ENCODE assay signal across 6 fruit fly cellular contexts in genomic region chr2L:1884409-1885082, dm6.
TF ChIP-seq lines count a peak whose summit lies in the region.

Gene Wdr62 (plus strand): TSS chr2L:1884622.

- TF ChIP-seq CTCF in S2 (optimal IDR thresholded peaks at IDR 0.05; lab: Kevin White, UChicago), result peak; percentile 93 to 97
- TF ChIP-seq CTCF in whole organism, embryonic (GFP tag; optimal IDR thresholded peaks at IDR 0.05; lab: Kevin White, UChicago), result peak; percentile 96

TF ChIP-seq in whole organism, adult, 20 proteins besides CTCF, POLR2A, EP300 and RAD21 (continues in another document):
- TF ChIP-seq cic (GFP tag; optimal IDR thresholded peaks at IDR 0.05; lab: Kevin White, UChicago), result peak; percentile 71
- no peak for TF ChIP-seq cnc (optimal IDR thresholded peaks at IDR 0.05; lab: Kevin White, UChicago)
- peak; percentile 76 for TF ChIP-seq tj (GFP tag; optimal IDR thresholded peaks at IDR 0.05; lab: Kevin White, UChicago)
- peak; percentile 83 for TF ChIP-seq CG12768 (GFP tag; optimal IDR thresholded peaks at IDR 0.05; lab: Kevin White, UChicago)
- TF ChIP-seq Crg-1 (GFP tag; optimal IDR thresholded peaks at IDR 0.05; lab: Kevin White, UChicago), result peak; percentile 66
- TF ChIP-seq CG7101 (tag; optimal IDR thresholded peaks at IDR 0.05; lab: Kevin White, UChicago), result peak; percentile 38
- peak; percentile 81 for TF ChIP-seq Mnt (GFP tag; optimal IDR thresholded peaks at IDR 0.05; lab: Kevin White, UChicago)
- TF ChIP-seq pad (GFP tag; optimal IDR thresholded peaks at IDR 0.05; lab: Kevin White, UChicago), result no peak
- peak; percentile 15 for TF ChIP-seq CG14711 (tag; optimal IDR thresholded peaks at IDR 0.05; lab: Kevin White, UChicago)
- TF ChIP-seq CG7045 (GFP tag; optimal IDR thresholded peaks at IDR 0.05; lab: Kevin White, UChicago), result peak; percentile 16
- peak; percentile 43 for TF ChIP-seq CG11617 (GFP tag; optimal IDR thresholded peaks at IDR 0.05; lab: Kevin White, UChicago)
- no peak for TF ChIP-seq Clk (GFP tag; optimal IDR thresholded peaks at IDR 0.05; lab: Kevin White, UChicago)
- peak; percentile 34 for TF ChIP-seq Hr96 (GFP tag; optimal IDR thresholded peaks at IDR 0.05; lab: Kevin White, UChicago)
- peak; percentile 38 for TF ChIP-seq CG1620 (GFP tag; optimal IDR thresholded peaks at IDR 0.05; lab: Kevin White, UChicago)
- TF ChIP-seq kay (GFP tag; lab: Kevin White, UChicago; ENCODE audit: borderline replicate concordance), result no peak
- TF ChIP-seq CG33017 (tag; optimal IDR thresholded peaks at IDR 0.05; lab: Kevin White, UChicago), result peak; percentile 21
- no peak for TF ChIP-seq CG5204 (GFP tag; optimal IDR thresholded peaks at IDR 0.05; lab: Kevin White, UChicago)
- TF ChIP-seq toe (GFP tag; optimal IDR thresholded peaks at IDR 0.05; lab: Kevin White, UChicago), result peak; percentile 16

TF ChIP-seq in whole organism, embryonic, 481 proteins besides CTCF, POLR2A, EP300 and RAD21 (continues in another document):
- TF ChIP-seq CG10209 (GFP tag; optimal IDR thresholded peaks at IDR 0.05; lab: Kevin White, UChicago) (peak; percentile 4), otp (GFP tag; IDR thresholded peaks at IDR 0.05; lab: Robert Waterston, UW) (peak; percentile 64; the same call in 1 of the 3 replicates), unpg (GFP tag; optimal IDR thresholded peaks at IDR 0.05; lab: Kevin White, UChicago) (peak; percentile 46), lola (GFP tag; optimal IDR thresholded peaks at IDR 0.05; lab: Kevin White, UChicago) (peak in 1 of 3 experiments; percentile 55), Xrp1 (GFP tag; IDR thresholded peaks at IDR 0.05; lab: Robert Waterston, UW) (no peak; the same call in 1 of the 2 replicates), Hr39 (optimal IDR thresholded peaks at IDR 0.05; lab: Kevin White, UChicago) (no peak), Gsc (GFP tag; IDR thresholded peaks at IDR 0.05; lab: Robert Waterston, UW) (no peak), Hsf (GFP tag; optimal IDR thresholded peaks at IDR 0.05; lab: Kevin White, UChicago) (peak; percentile 35), CG15514 (GFP tag; optimal IDR thresholded peaks at IDR 0.05; lab: Kevin White, UChicago) (peak; percentile 82), ato (GFP tag; IDR thresholded peaks at IDR 0.05; lab: Robert Waterston, UW; ENCODE audit: partially characterized antibody) (peak; percentile 64), wek (GFP tag; optimal IDR thresholded peaks at IDR 0.05; lab: Kevin White, UChicago) (peak; percentile 90), slp2 (GFP tag; optimal IDR thresholded peaks at IDR 0.05; lab: Kevin White, UChicago) (peak; percentile 3), CG6813 (GFP tag; optimal IDR thresholded peaks at IDR 0.05; lab: Kevin White, UChicago) (no peak), mirr (GFP tag; optimal IDR thresholded peaks at IDR 0.05; lab: Kevin White, UChicago) (peak; percentile 74), Jarid2 (GFP tag; optimal IDR thresholded peaks at IDR 0.05; lab: Kevin White, UChicago) (peak; percentile 96), CG6254 (GFP tag; optimal IDR thresholded peaks at IDR 0.05; lab: Kevin White, UChicago) (no peak), ci (GFP tag; IDR thresholded peaks at IDR 0.05; lab: Robert Waterston, UW) (peak; percentile 79; the same call in 2 of the 3 replicates), pzg (GFP tag; optimal IDR thresholded peaks at IDR 0.05; lab: Kevin White, UChicago) (peak; percentile 99)

TF ChIP-seq in whole organism, prepupa, 60 proteins besides CTCF, POLR2A, EP300 and RAD21 (continues in another document):
- TF ChIP-seq eg (GFP tag; IDR thresholded peaks at IDR 0.05; lab: Robert Waterston, UW), result peak; percentile 62; the same call in 2 of the 3 replicates
- peak; percentile 64 for TF ChIP-seq net (GFP tag; optimal IDR thresholded peaks at IDR 0.05; lab: Kevin White, UChicago)
- peak; percentile 84 for TF ChIP-seq Eip78C (GFP tag; lab: Kevin White, UChicago)
- TF ChIP-seq acj6 (GFP tag; optimal IDR thresholded peaks at IDR 0.05; lab: Kevin White, UChicago), result no peak
- TF ChIP-seq salr (GFP tag; optimal IDR thresholded peaks at IDR 0.05; lab: Kevin White, UChicago), result peak in 1 of 2 experiments; percentile 44
- TF ChIP-seq CG1621 (tag; optimal IDR thresholded peaks at IDR 0.05; lab: Kevin White, UChicago), result peak; percentile 33
- TF ChIP-seq spab (GFP tag; optimal IDR thresholded peaks at IDR 0.05; lab: Kevin White, UChicago), result no peak
- TF ChIP-seq CG6163 (GFP tag; IDR thresholded peaks at IDR 0.05; lab: Robert Waterston, UW), result peak; percentile 51; the same call in 1 of the 3 replicates
- no peak for TF ChIP-seq CG8319 (GFP tag; optimal IDR thresholded peaks at IDR 0.05; lab: Kevin White, UChicago)
- TF ChIP-seq CG8119 (GFP tag; IDR thresholded peaks at IDR 0.05; lab: Robert Waterston, UW), result peak; percentile 52; the same call in 1 of the 3 replicates
- TF ChIP-seq fkh (GFP tag; optimal IDR thresholded peaks at IDR 0.05; lab: Kevin White, UChicago), result peak; percentile 85
- TF ChIP-seq CG11762 (GFP tag; optimal IDR thresholded peaks at IDR 0.05; lab: Kevin White, UChicago; ENCODE audit: insufficient read depth), result no peak
- TF ChIP-seq Smox (GFP tag; optimal IDR thresholded peaks at IDR 0.05; lab: Kevin White, UChicago), result peak; percentile 17
- no peak for TF ChIP-seq Eip93F (GFP tag; optimal IDR thresholded peaks at IDR 0.05; lab: Kevin White, UChicago)
- TF ChIP-seq CG7368 (GFP tag; optimal IDR thresholded peaks at IDR 0.05; lab: Kevin White, UChicago), result peak; percentile 28
- TF ChIP-seq CG10669 (GFP tag; optimal IDR thresholded peaks at IDR 0.05; lab: Kevin White, UChicago), result peak; percentile 22
- TF ChIP-seq topi (GFP tag; optimal IDR thresholded peaks at IDR 0.05; lab: Kevin White, UChicago), result peak; percentile 11
- TF ChIP-seq fd59A (GFP tag; optimal IDR thresholded peaks at IDR 0.05; lab: Kevin White, UChicago), result no peak
- no peak for TF ChIP-seq CG4318 (GFP tag; optimal IDR thresholded peaks at IDR 0.05; lab: Kevin White, UChicago)

TF ChIP-seq in whole organism, pupa, 21 proteins besides CTCF, POLR2A, EP300 and RAD21:
- TF ChIP-seq D1 (tag; optimal IDR thresholded peaks at IDR 0.05; lab: Kevin White, UChicago), result no peak
- peak; percentile 8 for TF ChIP-seq CG8301 (tag; optimal IDR thresholded peaks at IDR 0.05; lab: Kevin White, UChicago)
- no peak for TF ChIP-seq rn (GFP tag; IDR thresholded peaks at IDR 0.05; lab: Robert Waterston, UW)
- TF ChIP-seq Pif1A (GFP tag; optimal IDR thresholded peaks at IDR 0.05; lab: Kevin White, UChicago), result peak; percentile 9
- TF ChIP-seq CG34367 (tag; optimal IDR thresholded peaks at IDR 0.05; lab: Kevin White, UChicago), result no peak
- peak; percentile 28 for TF ChIP-seq CG8159 (tag; optimal IDR thresholded peaks at IDR 0.05; lab: Kevin White, UChicago)
- TF ChIP-seq CG14655 (GFP tag; optimal IDR thresholded peaks at IDR 0.05; lab: Kevin White, UChicago), result peak; percentile 31
- no peak for TF ChIP-seq CG10348 (GFP tag; IDR thresholded peaks at IDR 0.05; lab: Robert Waterston, UW)
- peak; percentile 26 for TF ChIP-seq Pif1B (GFP tag; optimal IDR thresholded peaks at IDR 0.05; lab: Kevin White, UChicago)
- TF ChIP-seq gl (tag; optimal IDR thresholded peaks at IDR 0.05; lab: Kevin White, UChicago), result peak; percentile 21
- TF ChIP-seq Snoo (tag; optimal IDR thresholded peaks at IDR 0.05; lab: Kevin White, UChicago), result peak; percentile 55
- peak; percentile 72 for TF ChIP-seq CG4496 (GFP tag; IDR thresholded peaks at IDR 0.05; lab: Robert Waterston, UW)
- no peak for TF ChIP-seq CG15710 (tag; optimal IDR thresholded peaks at IDR 0.05; lab: Kevin White, UChicago)
- TF ChIP-seq EcR (GFP tag; optimal IDR thresholded peaks at IDR 0.05; lab: Kevin White, UChicago), result peak; percentile 63
- peak; percentile 58 for TF ChIP-seq CG12605 (GFP tag; IDR thresholded peaks at IDR 0.05; lab: Robert Waterston, UW)
- TF ChIP-seq CG32121 (GFP tag; IDR thresholded peaks at IDR 0.05; lab: Robert Waterston, UW), result no peak; the same call in 1 of the 2 replicates
- TF ChIP-seq fd96Ca (GFP tag; IDR thresholded peaks at IDR 0.05; lab: Robert Waterston, UW), result peak; percentile 24; the same call in 1 of the 3 replicates
- TF ChIP-seq CG13204 (GFP tag; optimal IDR thresholded peaks at IDR 0.05; lab: Kevin White, UChicago), result peak; percentile 68
- peak; percentile 52 for TF ChIP-seq Ets98B (GFP tag; IDR thresholded peaks at IDR 0.05; lab: Robert Waterston, UW)
- peak; percentile 2 for TF ChIP-seq CG17806 (tag; optimal IDR thresholded peaks at IDR 0.05; lab: Kevin White, UChicago)
- no peak for TF ChIP-seq CG9948 (tag; optimal IDR thresholded peaks at IDR 0.05; lab: Kevin White, UChicago)

TF ChIP-seq in whole organism, wandering third instar larva, 38 proteins besides CTCF, POLR2A, EP300 and RAD21 (continues in another document):
- TF ChIP-seq Jra (GFP tag; optimal IDR thresholded peaks at IDR 0.05; lab: Kevin White, UChicago) (peak; percentile 57), fru (GFP tag; optimal IDR thresholded peaks at IDR 0.05; lab: Kevin White, UChicago) (peak; percentile 32), lola (GFP tag; optimal IDR thresholded peaks at IDR 0.05; lab: Kevin White, UChicago) (no peak), pan (optimal IDR thresholded peaks at IDR 0.05; lab: Kevin White, UChicago) (no peak), CG32264 (GFP tag; optimal IDR thresholded peaks at IDR 0.05; lab: Kevin White, UChicago) (no peak), sv (GFP tag; optimal IDR thresholded peaks at IDR 0.05; lab: Kevin White, UChicago) (peak; percentile 34), jim (GFP tag; optimal IDR thresholded peaks at IDR 0.05; lab: Kevin White, UChicago) (no peak), OdsH (GFP tag; optimal IDR thresholded peaks at IDR 0.05; lab: Kevin White, UChicago) (peak; percentile 35), rgr (GFP tag; optimal IDR thresholded peaks at IDR 0.05; lab: Kevin White, UChicago) (peak; percentile 58), HLH106 (tag; optimal IDR thresholded peaks at IDR 0.05; lab: Kevin White, UChicago) (peak; percentile 12), psq (GFP tag; optimal IDR thresholded peaks at IDR 0.05; lab: Kevin White, UChicago) (peak; percentile 70), h (GFP tag; optimal IDR thresholded peaks at IDR 0.05; lab: Kevin White, UChicago) (peak; percentile 95), Sp1 (GFP tag; optimal IDR thresholded peaks at IDR 0.05; lab: Kevin White, UChicago) (peak; percentile 69), woc (GFP tag; optimal IDR thresholded peaks at IDR 0.05; lab: Kevin White, UChicago) (no peak), Hr78 (GFP tag; optimal IDR thresholded peaks at IDR 0.05; lab: Kevin White, UChicago) (no peak), dmrt93B (GFP tag; optimal IDR thresholded peaks at IDR 0.05; lab: Kevin White, UChicago) (no peak), brk (GFP tag; optimal IDR thresholded peaks at IDR 0.05; lab: Kevin White, UChicago) (no peak), CG9705 (GFP tag; optimal IDR thresholded peaks at IDR 0.05; lab: Kevin White, UChicago) (no peak), sage (GFP tag; optimal IDR thresholded peaks at IDR 0.05; lab: Kevin White, UChicago) (no peak), Mio (GFP tag; optimal IDR thresholded peaks at IDR 0.05; lab: Kevin White, UChicago) (no peak), Hr83 (GFP tag; optimal IDR thresholded peaks at IDR 0.05; lab: Kevin White, UChicago; ENCODE audit: poor library complexity, severe bottlenecking) (peak; percentile 71), tai (GFP tag; optimal IDR thresholded peaks at IDR 0.05; lab: Kevin White, UChicago) (peak; percentile 44), Vsx2 (GFP tag; optimal IDR thresholded peaks at IDR 0.05; lab: Kevin White, UChicago; ENCODE audit: partially characterized antibody) (peak; percentile 95)
